Worm (Caenorhabditis elegans) whole organism, L2 larva: ENCODE results near the gene srw-54.

Experiments used
- C34F6.9 ChIP-seq: fragments of 150-350 bp; optimal IDR thresholded peaks from 2 replicates; lab custom pipeline; 2014; ENCODE audit warnings: missing biosample characterization, missing genetic modification characterization
- R02D3.7 ChIP-seq: fragments of 150-350 bp; optimal IDR thresholded peaks from 2 replicates; lab custom pipeline; 2014; ENCODE audit warnings: missing biosample characterization, missing genetic modification characterization
- Y55F3AM.14 ChIP-seq: fragments of 200-800 bp; sonication (Bioruptor generic); optimal IDR thresholded peaks from 2 replicates; lab custom pipeline; 2018; ENCODE audit warnings: mild to moderate bottlenecking, missing genetic modification characterization, missing compliant biosample characterization
- ZK546.5 ChIP-seq: sonication (generic microtip); optimal IDR thresholded peaks from 2 replicates; lab custom pipeline; 2017; ENCODE audit warnings: missing biosample characterization, missing genetic modification characterization
- alr-1 ChIP-seq: fragments of 150-350 bp; optimal IDR thresholded peaks from 2 replicates; lab custom pipeline; 2014; ENCODE audit warnings: missing biosample characterization, missing genetic modification characterization
- aly-2 ChIP-seq: fragments of 150-350 bp; optimal IDR thresholded peaks from 2 replicates; lab custom pipeline; 2014; ENCODE audit warnings: missing biosample characterization, missing genetic modification characterization
- blmp-1 ChIP-seq: sonication (generic microtip); optimal IDR thresholded peaks from 2 replicates; lab custom pipeline; 2017; ENCODE audit warnings: missing genetic modification characterization, mild to moderate bottlenecking, missing compliant biosample characterization, antibody characterized with exemption, moderate library complexity; ENCODE audit not compliant: insufficient read depth
- ceh-16 ChIP-seq: fragments of 150-350 bp; optimal IDR thresholded peaks from 2 replicates; lab custom pipeline; 2014; ENCODE audit warnings: missing biosample characterization, missing genetic modification characterization
- ceh-82 ChIP-seq: fragments of 150-350 bp; optimal IDR thresholded peaks from 2 replicates; lab custom pipeline; 2014; ENCODE audit warnings: missing biosample characterization, missing genetic modification characterization
- dmd-4 ChIP-seq: sonication (generic microtip); optimal IDR thresholded peaks from 2 replicates; lab custom pipeline; 2017; ENCODE audit warnings: missing biosample characterization, missing genetic modification characterization
- egl-27 ChIP-seq: sonication (generic microtip); optimal IDR thresholded peaks from 3 replicates; lab custom pipeline; 2017; ENCODE audit warnings: missing biosample characterization, missing genetic modification reagents, missing genetic modification characterization
- elt-1 ChIP-seq: fragments of 150-350 bp; optimal IDR thresholded peaks from 2 replicates; lab custom pipeline; 2014; ENCODE audit warnings: missing biosample characterization, missing genetic modification characterization
- fos-1 ChIP-seq: fragments of 150-350 bp; optimal IDR thresholded peaks from 2 replicates; lab custom pipeline; 2014; ENCODE audit warnings: missing biosample characterization, missing genetic modification characterization
- gmeb-1 ChIP-seq: fragments of 150-350 bp; optimal IDR thresholded peaks from 2 replicates; lab custom pipeline; 2014; ENCODE audit warnings: missing biosample characterization, missing genetic modification characterization
- lin-13 ChIP-seq: fragments of 150-350 bp; optimal IDR thresholded peaks from 2 replicates; lab custom pipeline; 2014; ENCODE audit warnings: missing biosample characterization, missing genetic modification reagents, missing genetic modification characterization
- lin-39 ChIP-seq: fragments of 150-350 bp; optimal IDR thresholded peaks from 2 replicates; lab custom pipeline; 2014; ENCODE audit warnings: missing biosample characterization, missing genetic modification reagents, missing genetic modification characterization
- lsy-2 ChIP-seq, 2 experiments: fragments of 150-350 bp in 1 of 2; sonication (generic microtip) in 1 of 2; optimal IDR thresholded peaks; 2 replicates each; lab custom pipeline; 2014 to 2017; ENCODE audit warnings: missing biosample characterization in 2 of 2, missing genetic modification characterization in 2 of 2
- mab-5 ChIP-seq: fragments of 150-350 bp; optimal IDR thresholded peaks from 2 replicates; lab custom pipeline; 2014; ENCODE audit warnings: missing biosample characterization, missing genetic modification characterization
- nhr-10 ChIP-seq: sonication (generic microtip); optimal IDR thresholded peaks from 2 replicates; lab custom pipeline; 2017; ENCODE audit warnings: missing biosample characterization, missing genetic modification characterization
- nhr-11 ChIP-seq: fragments of 150-350 bp; optimal IDR thresholded peaks from 2 replicates; lab custom pipeline; 2014; ENCODE audit warnings: missing biosample characterization, missing genetic modification characterization
- nhr-12 ChIP-seq: fragments of 150-350 bp; optimal IDR thresholded peaks from 2 replicates; lab custom pipeline; 2014; ENCODE audit warnings: missing biosample characterization, missing genetic modification characterization
- nhr-129 ChIP-seq: fragments of 150-350 bp; optimal IDR thresholded peaks from 2 replicates; lab custom pipeline; 2014; ENCODE audit warnings: missing biosample characterization, missing genetic modification characterization
- nhr-25 ChIP-seq: fragments of 150-350 bp; sonication (generic microtip); optimal IDR thresholded peaks from 3 replicates; lab custom pipeline; 2014; ENCODE audit warnings: missing biosample characterization, missing genetic modification characterization
- nhr-6 ChIP-seq: fragments of 150-350 bp; optimal IDR thresholded peaks from 2 replicates; lab custom pipeline; 2014; ENCODE audit warnings: missing biosample characterization, missing genetic modification characterization
- nhr-77 ChIP-seq: fragments of 150-350 bp; optimal IDR thresholded peaks from 2 replicates; lab custom pipeline; 2014; ENCODE audit warnings: missing biosample characterization, missing genetic modification characterization
- peb-1 ChIP-seq: fragments of 150-350 bp; optimal IDR thresholded peaks from 2 replicates; lab custom pipeline; 2014; ENCODE audit warnings: missing biosample characterization, missing genetic modification characterization
- skn-1 ChIP-seq: sonication (generic microtip); optimal IDR thresholded peaks from 2 replicates; lab custom pipeline; 2017; ENCODE audit warnings: missing biosample characterization, missing genetic modification characterization
- sma-3 ChIP-seq: sonication (generic microtip); optimal IDR thresholded peaks from 2 replicates; lab custom pipeline; 2016; ENCODE audit warnings: missing genetic modification reagents, missing genetic modification characterization, missing compliant biosample characterization
- snpc-4 ChIP-seq: fragments of 150-350 bp; optimal IDR thresholded peaks from 2 replicates; lab custom pipeline; 2014; ENCODE audit warnings: missing biosample characterization, missing genetic modification characterization
- unc-39 ChIP-seq: fragments of 150-350 bp; optimal IDR thresholded peaks from 2 replicates; lab custom pipeline; 2014; ENCODE audit warnings: missing biosample characterization, missing genetic modification characterization
- ztf-1 ChIP-seq: fragments of 200-800 bp; sonication (Bioruptor generic); conservative IDR thresholded peaks from 2 replicates; pipeline ENCODE4 v1.3.6; 2022; ENCODE audit warnings: missing genetic modification characterization, missing compliant biosample characterization
- ztf-11 ChIP-seq: sonication (generic microtip); optimal IDR thresholded peaks from 2 replicates; lab custom pipeline; 2017; ENCODE audit warnings: missing biosample characterization, missing genetic modification characterization
- ztf-4 ChIP-seq: fragments of 150-350 bp; optimal IDR thresholded peaks from 2 replicates; lab custom pipeline; 2014; ENCODE audit warnings: missing biosample characterization, missing genetic modification characterization

The srw-54 gene

DNA sequence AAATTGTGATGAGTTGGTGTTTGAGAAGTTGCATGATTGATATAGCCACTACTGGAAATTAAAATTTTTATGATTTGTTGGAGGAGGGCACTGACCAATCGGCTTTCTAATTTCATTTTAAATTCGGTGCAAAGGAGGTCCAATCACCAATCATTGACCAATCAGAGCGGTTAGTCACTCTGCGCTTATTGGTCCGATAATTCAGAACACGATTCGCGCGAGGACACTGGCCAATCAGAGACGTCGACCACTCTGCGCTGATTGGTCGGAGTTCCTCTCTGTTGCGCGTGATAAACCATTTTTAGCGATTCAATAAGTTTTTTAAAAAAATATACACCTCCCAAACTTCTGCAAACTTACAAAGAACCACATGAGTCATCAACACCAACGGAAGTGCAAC, 11.3 kb upstream of the srw-54 start:
- TF ChIP-seq dmd-4 (tag; lab: Kevin White, UChicago) = no peak
- no peak for TF ChIP-seq ztf-1 (GFP tag; lab: Robert Waterston, UW)
- no peak for TF ChIP-seq peb-1 (tag; lab: Kevin White, UChicago)
- no peak for TF ChIP-seq lin-13 (GFP tag; lab: Kevin White, UChicago)
- TF ChIP-seq mab-5 (tag; lab: Kevin White, UChicago) = no peak
- TF ChIP-seq nhr-6 (tag; lab: Kevin White, UChicago) = no peak

DNA sequence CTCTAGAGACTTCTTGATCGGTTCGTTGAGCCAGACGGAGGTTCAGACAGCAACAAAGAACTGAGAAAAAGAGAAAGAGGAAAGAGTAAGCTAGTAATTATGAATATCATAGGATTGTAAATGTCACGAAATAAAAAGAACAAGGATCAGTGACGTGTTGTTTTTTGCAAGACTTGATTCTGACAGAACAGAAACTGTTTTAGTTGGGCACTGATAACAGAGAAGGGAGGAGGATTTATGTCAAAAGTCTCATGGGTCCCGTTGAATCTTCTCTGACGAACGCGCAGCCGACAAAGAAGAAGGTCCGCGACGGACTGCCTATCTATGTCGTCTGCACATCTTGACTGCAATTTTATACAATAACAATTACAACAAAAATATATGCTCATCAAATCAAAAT, 10.5 kb upstream of the srw-54 start, which contains the start of gene T03E6.9:
TSS of gene T03E6.9 (minus strand) at position 101 of the 400 bp plus-strand sequence.
- no peak for TF ChIP-seq sma-3 (GFP tag; lab: Kevin White, UChicago)
- no peak for TF ChIP-seq nhr-129 (tag; lab: Kevin White, UChicago)
- TF ChIP-seq, all 48 proteins: peak for 0

DNA sequence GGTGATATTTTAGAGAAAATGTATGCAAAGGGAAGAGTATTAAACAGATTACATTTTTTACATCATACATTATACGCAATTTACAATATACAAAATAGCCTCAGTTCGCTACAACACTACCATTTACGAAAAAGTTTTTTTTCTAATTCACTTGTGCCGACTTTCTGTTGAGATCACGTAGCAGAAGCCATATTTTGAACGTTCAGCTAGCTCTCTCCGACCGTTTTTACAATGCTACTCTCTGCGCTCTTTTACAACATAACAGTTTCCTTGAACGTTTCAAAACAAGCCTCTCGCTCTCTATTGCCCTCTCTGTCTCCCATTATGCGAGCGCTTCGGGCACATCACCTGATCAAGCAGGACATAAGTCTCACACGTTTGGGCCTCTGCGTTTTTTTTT, 8.0 kb upstream of the srw-54 start, which contains the start of gene T03E6.8:
TSS of gene T03E6.8 (minus strand) at position 101 of the 400 bp plus-strand sequence.
- TF ChIP-seq elt-1 (tag; lab: Kevin White, UChicago) (no peak), lin-13 (GFP tag; lab: Kevin White, UChicago) (no peak), sma-3 (GFP tag; lab: Kevin White, UChicago) (no peak), nhr-25 (tag; lab: Kevin White, UChicago) (no peak), unc-39 (tag; lab: Kevin White, UChicago) (no peak), Y55F3AM.14 (GFP tag; lab: Kevin White, UChicago) (no peak), lin-39 (tag; lab: Kevin White, UChicago) (no peak), ceh-82 (no peak), blmp-1 (tag; lab: Kevin White, UChicago) (no peak), ztf-11 (no peak), ceh-16 (tag; lab: Kevin White, UChicago) (no peak), lsy-2 (tag; optimal IDR thresholded peaks at IDR 0.05; lab: Kevin White, UChicago) (no peak), ztf-4 (no peak), ztf-1 (GFP tag; lab: Robert Waterston, UW) (no peak), R02D3.7 (tag; lab: Kevin White, UChicago) (no peak), ZK546.5 (tag; lab: Kevin White, UChicago) (no peak), peb-1 (tag; lab: Kevin White, UChicago) (no peak)

DNA sequence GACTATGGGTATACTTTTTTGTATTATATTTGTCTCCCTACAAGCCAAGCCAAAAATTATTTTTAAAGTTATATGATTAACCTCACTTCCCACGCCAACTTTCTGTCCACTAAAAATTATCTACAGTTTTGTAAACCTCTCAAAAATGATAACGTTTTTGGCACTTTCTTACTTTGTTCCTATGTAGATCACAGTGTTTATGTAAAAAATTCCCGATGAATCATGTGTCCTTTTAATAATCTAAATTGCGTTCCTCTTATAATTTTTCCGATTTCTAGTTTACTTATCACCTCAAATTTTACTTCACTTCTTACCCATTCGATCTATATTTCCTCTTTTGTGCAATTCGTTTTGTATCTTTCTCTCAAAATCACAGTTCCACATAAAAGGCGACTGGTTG, 6.8 kb upstream of the srw-54 start:
- TF ChIP-seq dmd-4 (tag; lab: Kevin White, UChicago) (no peak), nhr-11 (no peak), nhr-77 (tag; lab: Kevin White, UChicago) (no peak), nhr-12 (tag; lab: Kevin White, UChicago) (no peak), fos-1 (peak; percentile 18), elt-1 (tag; lab: Kevin White, UChicago) (no peak)

DNA sequence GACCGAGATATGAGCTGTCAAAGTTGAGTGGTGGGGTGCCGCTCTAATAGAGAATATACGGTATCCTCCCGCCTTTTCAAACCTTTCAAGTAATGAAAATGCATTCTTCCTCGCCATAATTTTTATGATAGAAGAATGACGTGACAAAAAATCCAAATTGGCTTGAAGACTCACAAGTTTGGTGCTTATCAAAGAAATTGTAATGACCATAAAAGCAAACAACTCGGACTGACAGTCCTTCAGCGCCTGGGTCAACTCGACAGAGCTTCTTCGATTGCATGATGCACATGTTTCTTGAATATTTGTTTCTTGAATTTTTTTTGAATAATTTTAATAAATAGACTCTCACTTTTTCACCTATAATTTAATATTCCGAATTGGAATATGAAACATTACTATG, 5.7 kb upstream of the srw-54 start:
- no peak for TF ChIP-seq ceh-82
- peak; percentile 74 for TF ChIP-seq fos-1
- TF ChIP-seq alr-1 (tag; lab: Kevin White, UChicago) = no peak
- no peak for TF ChIP-seq egl-27 (tag; lab: Kevin White, UChicago)
- TF ChIP-seq, all 48 proteins: peak for 1

DNA sequence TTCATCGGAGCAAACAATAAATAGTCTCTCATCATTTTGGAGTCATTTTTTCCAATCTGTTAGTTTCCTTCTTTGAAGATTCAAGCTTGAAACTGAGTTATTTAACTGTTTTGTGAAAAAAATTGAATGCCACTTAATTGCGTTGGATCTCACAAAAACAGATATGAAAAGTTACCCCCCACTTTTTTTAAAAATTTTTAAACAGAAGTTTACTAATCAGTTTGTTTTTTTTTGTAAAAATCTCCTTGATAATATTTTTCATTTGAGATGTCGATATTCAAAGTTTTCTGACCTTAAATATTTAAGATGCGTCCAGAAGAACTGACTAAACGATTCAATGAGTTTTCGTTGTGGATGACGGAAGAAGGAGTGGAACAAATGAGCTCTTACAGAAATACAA, 4.8 kb upstream of the srw-54 start, which contains the start of gene Y32B12C.1:
TSS of gene Y32B12C.1 (plus strand) at position 301 of the 400 bp plus-strand sequence.
- TF ChIP-seq nhr-10 (tag; lab: Kevin White, UChicago) (no peak), fos-1 (no peak), lin-13 (GFP tag; lab: Kevin White, UChicago) (no peak), gmeb-1 (tag; lab: Kevin White, UChicago) (no peak), aly-2 (no peak), elt-1 (tag; lab: Kevin White, UChicago) (no peak)

DNA sequence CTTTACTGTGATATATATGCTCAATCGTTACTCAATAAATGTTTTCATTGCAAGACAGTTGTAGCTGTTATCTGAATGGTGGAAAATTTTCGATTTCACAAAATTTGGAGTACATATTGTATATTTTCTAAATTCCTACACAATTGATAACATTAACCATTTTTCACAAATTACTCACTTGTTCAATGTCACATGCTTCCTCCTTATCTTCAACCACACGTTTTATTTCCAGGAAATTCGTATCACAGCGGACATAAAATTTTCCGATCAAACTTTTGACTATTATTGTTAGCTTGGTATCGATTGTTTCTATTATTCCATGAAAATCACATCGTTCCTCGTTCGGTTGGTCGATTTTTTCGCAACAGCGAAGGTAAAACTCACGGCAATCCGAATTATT, 2.7 kb upstream of the srw-54 start:
- TF ChIP-seq C34F6.9 (tag; lab: Kevin White, UChicago) = no peak
- no peak for TF ChIP-seq snpc-4
- peak; percentile 24 for TF ChIP-seq fos-1
- no peak for TF ChIP-seq skn-1
- no peak for TF ChIP-seq blmp-1 (tag; lab: Kevin White, UChicago)
- no peak for TF ChIP-seq dmd-4 (tag; lab: Kevin White, UChicago)
- TF ChIP-seq, all 48 proteins: peak for 1
